Fruit fly (Drosophila melanogaster) Kc167 (cell line): ENCODE data around the gene Eogt.

Source experiments
- Myc ChIP-seq: fragments of >200 bp; optimal IDR thresholded peaks from 2 replicates; lab custom pipeline; 2017; ENCODE audit warnings: missing external identifiers
- Sin3A ChIP-seq: fragments of >200 bp; optimal IDR thresholded peaks from 2 replicates; lab custom pipeline; 2018; ENCODE audit warnings: missing external identifiers
- h ChIP-seq: fragments of >200 bp; optimal IDR thresholded peaks from 3 replicates; lab custom pipeline; 2018; ENCODE audit warnings: missing external identifiers
- insv ChIP-seq: fragments of >200 bp; optimal IDR thresholded peaks from 3 replicates; lab custom pipeline; 2018; ENCODE audit warnings: missing external identifiers
- psq ChIP-seq: fragments of >200 bp; optimal IDR thresholded peaks from 2 replicates; lab custom pipeline; 2017; ENCODE audit warnings: missing external identifiers
- ttk ChIP-seq: sonication (Bioruptor generic); optimal IDR thresholded peaks from 2 replicates; lab custom pipeline; 2017; ENCODE audit warnings: missing external identifiers

The Eogt gene

DNA sequence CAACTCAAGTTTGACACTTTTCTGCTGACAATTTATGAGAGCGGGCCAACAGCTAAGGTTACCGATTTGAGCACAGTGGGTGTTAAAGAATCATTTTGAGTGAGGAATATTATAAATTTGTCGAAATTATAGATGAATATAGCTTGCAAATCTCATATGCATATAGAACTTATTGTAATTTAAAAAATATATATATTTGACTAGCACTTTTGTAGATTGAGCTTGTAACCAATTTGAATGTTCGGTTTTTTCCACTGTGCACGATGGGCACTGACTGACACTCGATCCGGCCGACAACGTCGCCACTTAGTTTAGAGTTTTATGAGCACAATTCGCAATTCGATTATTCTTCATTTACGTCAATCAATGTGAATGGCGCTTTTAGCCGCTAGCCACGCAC is 17.6 kb downstream of the Eogt start:
- no peak for TF ChIP-seq ttk (lab: Kevin White, UChicago)

DNA sequence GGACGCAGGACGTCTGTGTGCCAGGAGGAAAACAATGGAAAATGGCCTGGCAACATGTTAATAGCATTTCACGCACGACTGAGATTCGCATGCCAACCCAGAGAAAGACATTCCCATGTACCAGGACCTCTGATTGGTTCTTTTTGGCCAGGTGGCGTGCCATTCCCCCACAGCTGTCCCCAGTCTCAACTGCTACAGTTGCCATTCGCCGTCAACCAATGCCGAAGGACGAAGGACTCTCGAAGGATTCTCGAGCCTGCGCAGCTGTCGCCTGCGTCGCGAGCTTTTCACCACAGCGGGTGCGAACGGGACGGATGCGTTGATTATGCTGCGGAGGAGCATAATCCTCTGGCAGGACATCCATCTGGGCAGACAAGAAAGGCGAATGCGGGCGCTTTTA is 19.0 kb downstream of the Eogt start, which contains the start of gene VGlut:
Gene VGlut, plus strand, starts transcription at position 399 of the 400 bp plus-strand sequence.
- no peak for TF ChIP-seq ttk (lab: Kevin White, UChicago)
- no peak for TF ChIP-seq Sin3A
- TF ChIP-seq psq (lab: Kevin White, UChicago) = no peak
- TF ChIP-seq h (lab: Kevin White, UChicago) = no peak
- no peak for TF ChIP-seq Myc (lab: Kevin White, UChicago)
- no peak for TF ChIP-seq insv (lab: Kevin White, UChicago)

- TF ChIP-seq insv (lab: Kevin White, UChicago) (no peak), psq (lab: Kevin White, UChicago) (no peak), h (lab: Kevin White, UChicago) (no peak), Myc (lab: Kevin White, UChicago) (no peak), ttk (lab: Kevin White, UChicago) (no peak), Sin3A (no peak)
These were observed 21.3 kb downstream of the Eogt start for dm6 chr2L:2402194-2402593.

dm6 chr2L:2404631-2405030 is 23.7 kb downstream of the Eogt start:
- TF ChIP-seq psq (lab: Kevin White, UChicago) (no peak), ttk (lab: Kevin White, UChicago) (no peak), insv (lab: Kevin White, UChicago) (no peak), h (lab: Kevin White, UChicago) (no peak), Sin3A (no peak), Myc (lab: Kevin White, UChicago) (no peak)

DNA sequence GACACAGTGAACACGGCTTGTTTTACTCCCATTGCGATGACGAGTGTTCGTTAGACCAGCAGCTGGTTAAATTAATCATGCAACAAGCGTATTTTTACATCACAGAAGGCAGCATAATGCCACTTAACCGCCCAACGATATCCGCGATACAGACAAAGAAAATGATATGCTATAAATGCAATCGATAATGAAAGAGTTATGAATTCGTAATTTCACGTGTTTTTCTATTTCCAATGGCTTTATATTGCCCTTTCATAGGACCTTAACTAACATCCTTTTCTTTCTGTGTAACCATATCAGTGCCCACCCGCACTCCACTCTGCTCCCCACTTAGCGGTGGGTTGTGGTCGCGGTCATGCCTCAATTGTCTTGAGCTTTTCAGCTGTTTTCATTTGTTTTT is 32.2 kb downstream of the Eogt start:
- no peak for TF ChIP-seq Sin3A
- TF ChIP-seq h (lab: Kevin White, UChicago) = no peak
- no peak for TF ChIP-seq insv (lab: Kevin White, UChicago)
- no peak for TF ChIP-seq ttk (lab: Kevin White, UChicago)
- TF ChIP-seq psq (lab: Kevin White, UChicago) = no peak
- no peak for TF ChIP-seq Myc (lab: Kevin White, UChicago)

DNA sequence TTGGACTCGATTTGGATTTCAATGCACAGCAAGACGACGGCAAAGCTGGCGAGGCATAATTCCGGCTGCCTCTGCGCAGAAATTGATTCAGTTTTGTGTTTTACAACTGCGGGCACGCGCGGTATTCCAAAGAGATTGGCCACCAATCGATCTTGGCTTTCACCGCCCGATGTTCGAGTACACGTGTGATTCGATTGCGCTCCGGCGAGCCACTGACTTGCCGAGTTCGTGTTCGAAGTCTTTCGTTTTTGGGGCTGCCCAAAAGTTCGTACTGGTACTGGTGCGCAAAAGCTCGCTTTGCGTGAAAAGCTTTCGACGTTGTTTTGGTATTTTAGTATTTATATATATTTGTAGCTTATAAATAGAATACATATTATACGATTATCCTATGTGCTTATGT is 34.2 kb downstream of the Eogt start, which contains the start of gene CG18641:
Gene CG18641, minus strand, starts transcription at position 214 of the 400 bp plus-strand sequence.
- TF ChIP-seq Sin3A (no peak), h (lab: Kevin White, UChicago) (no peak), psq (lab: Kevin White, UChicago) (no peak), ttk (lab: Kevin White, UChicago) (no peak), Myc (lab: Kevin White, UChicago) (no peak), insv (lab: Kevin White, UChicago) (no peak)

DNA sequence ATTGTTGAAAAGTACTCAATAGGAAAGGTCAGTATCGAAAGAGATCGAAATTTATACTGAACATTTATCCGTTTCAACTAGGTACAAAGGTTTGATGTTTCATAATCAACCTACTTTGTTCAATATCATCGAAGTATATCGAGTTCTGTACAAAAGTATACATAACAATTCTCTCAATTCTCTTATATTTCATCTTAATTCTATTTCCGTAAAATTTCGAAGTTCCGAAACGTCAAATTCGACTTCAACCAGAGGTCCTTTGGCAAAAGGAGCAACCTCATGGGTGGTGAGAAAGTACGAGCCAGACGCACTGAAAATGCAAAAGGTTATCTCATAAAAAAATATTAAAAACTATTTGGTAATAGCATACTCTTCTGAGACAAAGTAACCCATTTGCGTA is 35.7 kb downstream of the Eogt start, which contains the start of gene CG31948:
Gene CG31948, minus strand, starts transcription at position 101 of the 400 bp plus-strand sequence.
- TF ChIP-seq Myc (lab: Kevin White, UChicago) (no peak), ttk (lab: Kevin White, UChicago) (no peak), h (lab: Kevin White, UChicago) (no peak), psq (lab: Kevin White, UChicago) (no peak), Sin3A (no peak)

dm6 chr2L:2417865-2418264 is 37.0 kb downstream of the Eogt start, which contains the start of gene CG34448:
CG34448 (minus strand) TSS chr2L:2417965.
- TF ChIP-seq psq (lab: Kevin White, UChicago) (no peak), ttk (lab: Kevin White, UChicago) (no peak), Sin3A (no peak), insv (lab: Kevin White, UChicago) (no peak), Myc (lab: Kevin White, UChicago) (no peak), h (lab: Kevin White, UChicago) (no peak)

DNA sequence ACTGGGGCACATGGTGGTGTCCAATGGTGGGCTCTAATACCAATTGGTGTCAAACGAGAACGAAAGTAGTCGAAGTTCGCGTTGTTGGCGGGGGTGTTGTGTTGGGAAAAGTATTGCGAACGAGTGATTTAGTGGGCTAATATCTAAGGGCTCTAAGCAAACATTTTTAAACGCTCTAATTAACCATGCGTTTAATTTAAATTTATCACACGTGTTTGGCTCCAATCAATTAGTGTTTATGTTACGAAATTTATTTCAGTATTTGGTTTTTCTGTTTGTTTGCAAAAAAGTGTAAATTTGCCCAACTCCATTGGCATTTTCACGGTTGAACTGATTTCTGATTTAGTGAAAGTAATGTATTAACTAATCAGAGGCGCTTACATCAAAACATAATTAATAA is 39.0 kb downstream of the Eogt start, which contains the start of gene CG34447:
Gene CG34447, minus strand, starts transcription at position 101 of the 400 bp plus-strand sequence.
- TF ChIP-seq h (lab: Kevin White, UChicago) = no peak
- TF ChIP-seq ttk (lab: Kevin White, UChicago) = no peak

DNA sequence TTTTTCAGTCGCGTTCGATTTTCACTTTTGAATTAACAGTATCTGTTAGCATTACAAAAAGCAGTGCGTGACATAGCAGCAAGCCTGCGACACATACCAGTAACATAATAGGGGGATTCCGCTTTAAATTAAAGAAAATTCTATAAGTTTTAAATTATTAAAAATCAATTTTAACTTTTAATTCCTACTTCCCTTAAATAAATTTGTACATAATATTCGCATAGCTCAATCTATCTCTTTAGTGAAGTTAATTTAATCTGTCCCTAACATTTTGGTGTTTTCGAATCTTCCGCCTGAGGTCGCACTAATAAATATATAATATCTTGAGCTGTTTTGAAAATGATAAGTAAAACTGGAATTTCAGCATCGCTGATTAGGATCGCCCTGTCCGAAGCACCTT is 39.6 kb downstream of the Eogt start, which contains the start of gene CG9886:
Gene CG9886, plus strand, starts transcription at position 341 of the 400 bp plus-strand sequence.
- TF ChIP-seq h (lab: Kevin White, UChicago) (no peak), Myc (lab: Kevin White, UChicago) (no peak), insv (lab: Kevin White, UChicago) (no peak), ttk (lab: Kevin White, UChicago) (no peak), psq (lab: Kevin White, UChicago) (no peak), Sin3A (no peak)

DNA sequence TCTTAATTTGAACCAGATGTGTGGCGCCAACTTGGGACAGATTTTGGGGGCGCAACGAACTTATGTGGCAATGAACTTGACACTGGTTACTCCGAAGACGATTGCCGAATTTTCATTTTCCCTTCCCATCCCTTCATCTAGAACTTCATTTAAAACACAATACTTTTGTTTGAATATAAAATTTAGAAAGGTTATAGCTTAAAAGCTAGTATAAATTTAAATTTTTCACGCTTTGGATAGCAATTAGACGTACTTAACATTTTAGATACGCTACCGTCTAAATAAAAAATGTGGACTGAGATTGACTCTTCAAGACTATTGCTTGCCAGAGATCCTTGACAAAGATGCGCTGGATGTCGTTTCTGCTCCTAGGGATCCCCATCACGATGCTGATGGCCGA is 43.6 kb downstream of the Eogt start, which contains the start of gene CG44139:
Gene CG44139, plus strand, starts transcription at position 301 of the 400 bp plus-strand sequence.
- TF ChIP-seq psq (lab: Kevin White, UChicago) = no peak
- TF ChIP-seq ttk (lab: Kevin White, UChicago) = no peak
- no peak for TF ChIP-seq Sin3A
- TF ChIP-seq h (lab: Kevin White, UChicago) = no peak

dm6 chr2L:2425652-2426192 is 44.8 kb downstream of the Eogt start:
- no peak for TF ChIP-seq insv (lab: Kevin White, UChicago)
- no peak for TF ChIP-seq h (lab: Kevin White, UChicago)
- no peak for TF ChIP-seq psq (lab: Kevin White, UChicago)
- no peak for TF ChIP-seq Myc (lab: Kevin White, UChicago)
- TF ChIP-seq ttk (lab: Kevin White, UChicago) = no peak
- TF ChIP-seq Sin3A = no peak
